Fruit fly (Drosophila melanogaster): Measurements from ENCODE around the gene CG15456.

The CG15456 gene

dm6 chrX:20467155-20467554 lies 40.3 kb upstream of the CG15456 start, which contains the start of gene GstT3:
Gene GstT3, plus strand, starts transcription at chrX:20467455.
- peak; percentile 68 for TF ChIP-seq Ets65A (GFP tag)
- TF ChIP-seq CG2678 (tag; optimal IDR thresholded peaks at IDR 0.05), result no peak
- TF ChIP-seq Oli (tag; optimal IDR thresholded peaks at IDR 0.05), result no peak
- TF ChIP-seq Med (GFP tag), result peak; percentile 8
- TF ChIP-seq tgo (GFP tag; IDR thresholded peaks at IDR 0.05), result no peak

- TF ChIP-seq CG15073 (GFP tag; optimal IDR thresholded peaks at IDR 0.05) (no peak), CG2116 (GFP tag; optimal IDR thresholded peaks at IDR 0.05) (no peak), sob (GFP tag; IDR thresholded peaks at IDR 0.05) (0 out of 2 replicates have a peak, but pooled peaks have one; percentile 7), Hr51 (GFP tag; optimal IDR thresholded peaks at IDR 0.05) (no peak), pfk (GFP tag; optimal IDR thresholded peaks at IDR 0.05) (no peak), CG4820 (GFP tag; optimal IDR thresholded peaks at IDR 0.05) (no peak), Atf6 (GFP tag; IDR thresholded peaks at IDR 0.05) (no peak), Max (GFP tag; optimal IDR thresholded peaks at IDR 0.05) (no peak), tgo (GFP tag; IDR thresholded peaks at IDR 0.05) (no peak), Dip2 (GFP tag; IDR thresholded peaks at IDR 0.05) (no peak), cg (GFP tag; optimal IDR thresholded peaks at IDR 0.05) (no peak), Ptx1 (GFP tag; IDR thresholded peaks at IDR 0.05) (0 out of 2 replicates have a peak, but pooled peaks have one; percentile 37), run (tag; optimal IDR thresholded peaks at IDR 0.05) (no peak), CG14860 (GFP tag; IDR thresholded peaks at IDR 0.05; ENCODE audit: partially characterized antibody) (no peak), sr (GFP tag; IDR thresholded peaks at IDR 0.05) (no peak), CG14014 (GFP tag; IDR thresholded peaks at IDR 0.05) (no peak), pzg (GFP tag; optimal IDR thresholded peaks at IDR 0.05) (no peak), CG13775 (GFP tag; optimal IDR thresholded peaks at IDR 0.05) (no peak), CG43689 (GFP tag; IDR thresholded peaks at IDR 0.05) (no peak), wor (GFP tag; IDR thresholded peaks at IDR 0.05) (no peak), az2 (GFP tag; optimal IDR thresholded peaks at IDR 0.05) (no peak), nerfin-1 (tag; optimal IDR thresholded peaks at IDR 0.05) (no peak), CG8388 (GFP tag; optimal IDR thresholded peaks at IDR 0.05) (peak; percentile 76), dmrt99B (tag; optimal IDR thresholded peaks at IDR 0.05) (peak; percentile 2), CG4424 (GFP tag; optimal IDR thresholded peaks at IDR 0.05) (peak; percentile 3), sens (GFP tag) (peak; percentile 38), row (GFP tag; IDR thresholded peaks at IDR 0.05) (peak; percentile 22; the same call in 1 of the 3 replicates), CG15514 (GFP tag; optimal IDR thresholded peaks at IDR 0.05) (no peak), CG13296 (GFP tag; optimal IDR thresholded peaks at IDR 0.05) (peak; percentile 30), tap (tag; optimal IDR thresholded peaks at IDR 0.05) (peak; percentile 12), mam (GFP tag; optimal IDR thresholded peaks at IDR 0.05) (no peak), CG12299 (tag; optimal IDR thresholded peaks at IDR 0.05) (no peak), lmd (GFP tag; IDR thresholded peaks at IDR 0.05) (no peak), CG10979 (tag; optimal IDR thresholded peaks at IDR 0.05) (no peak), ttk (GFP tag; IDR thresholded peaks at IDR 0.05) (no peak), D19A (tag; optimal IDR thresholded peaks at IDR 0.05) (peak; percentile 61), MBD-R2 (GFP tag; IDR thresholded peaks at IDR 0.05) (no peak), YL-1 (GFP tag; optimal IDR thresholded peaks at IDR 0.05) (no peak), CG5953 (GFP tag; IDR thresholded peaks at IDR 0.05) (no peak), CG11504 (tag; optimal IDR thresholded peaks at IDR 0.05) (no peak), CG17359 (tag; optimal IDR thresholded peaks at IDR 0.05) (no peak)
These were observed 39.6 kb upstream of the CG15456 start for dm6 chrX:20466382-20466928.

Measured in whole organism, embryonic.